Worm (Caenorhabditis elegans): ENCODE measurements around the gene Y38H6C.18.

Gene Y38H6C.18

ce11 chrV:20497537-20497936, 49.4 kb downstream of the Y38H6C.18 start (continued):
- peak; percentile 28 for TF ChIP-seq hlh-11 (tag; optimal IDR thresholded peaks at IDR 0.05)
- no peak for TF ChIP-seq snpc-4 (tag; optimal IDR thresholded peaks at IDR 0.05)
- no peak for TF ChIP-seq hlh-30 (tag; optimal IDR thresholded peaks at IDR 0.05; ENCODE audit: insufficient read depth)
- TF ChIP-seq daf-8 (GFP tag; IDR thresholded peaks at IDR 0.05): no peak
- no peak for TF ChIP-seq unc-130 (GFP tag; optimal IDR thresholded peaks at IDR 0.05)
- no peak for TF ChIP-seq dmd-9 (GFP tag; IDR thresholded peaks at IDR 0.05)
- no peak for TF ChIP-seq lin-39 (tag; optimal IDR thresholded peaks at IDR 0.05)
- TF ChIP-seq ztf-11 (tag; optimal IDR thresholded peaks at IDR 0.05): no peak
- no peak for TF ChIP-seq ztf-7 (tag; optimal IDR thresholded peaks at IDR 0.05)
- TF ChIP-seq lin-1 (GFP tag; IDR thresholded peaks at IDR 0.05): no peak
- TF ChIP-seq egl-27 (tag; optimal IDR thresholded peaks at IDR 0.05): no peak
- no peak for TF ChIP-seq aly-2 (tag; optimal IDR thresholded peaks at IDR 0.05)
- no peak for TF ChIP-seq cey-2 (tag; optimal IDR thresholded peaks at IDR 0.05; ENCODE audit: borderline replicate concordance, insufficient read depth)
- no peak for TF ChIP-seq ceh-62 (tag; optimal IDR thresholded peaks at IDR 0.05)
- no peak for TF ChIP-seq nhr-10 (tag; optimal IDR thresholded peaks at IDR 0.05)
- TF ChIP-seq F26F4.8 (GFP tag; conservative IDR thresholded peaks at IDR 0.05): no peak
- no peak for TF ChIP-seq R02D3.7 (tag; optimal IDR thresholded peaks at IDR 0.05)
- no peak for TF ChIP-seq sdz-12 (GFP tag; optimal IDR thresholded peaks at IDR 0.05)
- TF ChIP-seq dmd-8 (GFP tag; IDR thresholded peaks at IDR 0.05): 0 out of 2 replicates have a peak, but pooled peaks have one; percentile 34
- TF ChIP-seq gei-8 (GFP tag; optimal IDR thresholded peaks at IDR 0.05): peak; percentile 70
- 0 out of 2 replicates have a peak, but pooled peaks have one; percentile 9 for TF ChIP-seq madf-9 (GFP tag; conservative IDR thresholded peaks at IDR 0.05)
- TF ChIP-seq duxl-1 (tag; optimal IDR thresholded peaks at IDR 0.05; ENCODE audit: poor library complexity): no peak
- TF ChIP-seq ces-1 (GFP tag; optimal IDR thresholded peaks at IDR 0.05): no peak
- TF ChIP-seq vab-7 (GFP tag; IDR thresholded peaks at IDR 0.05): no peak
- no peak for TF ChIP-seq jun-1 (tag; optimal IDR thresholded peaks at IDR 0.05)
- no peak for TF ChIP-seq lim-7 (GFP tag; IDR thresholded peaks at IDR 0.05)
- peak; percentile 47; the same call in 1 of the 2 replicates for TF ChIP-seq dmd-6 (GFP tag; IDR thresholded peaks at IDR 0.05)
